Worm (Caenorhabditis elegans) whole organism, L1 larva: ENCODE results near the gene F11C7.2.

Experiments
- ama-1 ChIP-seq: fragments of 150-350 bp; optimal IDR thresholded peaks from 2 replicates; lab custom pipeline; 2014
- dsc-1 ChIP-seq: sonication (generic microtip); optimal IDR thresholded peaks from 2 replicates; lab custom pipeline; 2016; ENCODE audit warnings: mild to moderate bottlenecking, missing genetic modification characterization, missing compliant biosample characterization

ce11 chrX:17427778-17428177 is 31.2 kb downstream of the F11C7.2 start:
- TF ChIP-seq dsc-1 (tag; lab: Kevin White, UChicago): no peak
- no peak for TF ChIP-seq ama-1 (lab: Kevin White, UChicago)
